Fruit fly (Drosophila melanogaster): ENCODE data around the gene CG10428.

Gene CG10428

DNA sequence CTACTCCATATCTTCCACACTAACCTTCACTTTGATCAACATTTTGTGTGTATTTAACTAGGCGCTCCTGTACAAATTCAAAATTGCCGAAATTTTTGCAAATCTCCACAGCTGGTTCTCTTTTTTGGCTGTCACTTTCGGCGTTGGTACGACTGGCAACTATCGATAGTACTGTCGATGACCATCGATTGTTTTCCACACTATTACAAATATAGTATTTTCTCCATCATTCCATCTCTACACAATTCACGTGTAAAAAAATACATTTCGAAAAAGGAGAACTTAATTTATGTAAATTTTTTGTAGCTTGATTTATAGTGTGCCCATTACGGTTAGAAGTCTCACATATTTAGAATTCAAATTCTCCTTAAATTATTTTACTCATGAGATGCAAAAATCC lies 3.0 kb downstream of the CG10428 start, which contains the start of gene Nedd8 (continued):
- no peak for TF ChIP-seq Abd-B (GFP tag; optimal IDR thresholded peaks at IDR 0.05)
- TF ChIP-seq Nf-YB (GFP tag; optimal IDR thresholded peaks at IDR 0.05): no peak
- TF ChIP-seq Trl (optimal IDR thresholded peaks at IDR 0.05): no peak
- no peak for TF ChIP-seq Trl (GFP tag; optimal IDR thresholded peaks at IDR 0.05)
- TF ChIP-seq Eip74EF (GFP tag; optimal IDR thresholded peaks at IDR 0.05): no peak
- peak; percentile 76 for TF ChIP-seq inv (GFP tag; IDR thresholded peaks at IDR 0.05; ENCODE audit: partially characterized antibody)
- TF ChIP-seq Adf1 (GFP tag; IDR thresholded peaks at IDR 0.05): no peak; the same call in 1 of the 2 replicates
- TF ChIP-seq CG2712 (tag; optimal IDR thresholded peaks at IDR 0.05): peak; percentile 36
- TF ChIP-seq ase (GFP tag; IDR thresholded peaks at IDR 0.05): no peak
- TF ChIP-seq CG32767 (GFP tag; IDR thresholded peaks at IDR 0.05): no peak
- no peak for TF ChIP-seq CG13775 (GFP tag; optimal IDR thresholded peaks at IDR 0.05)
- TF ChIP-seq CG4424 (GFP tag; optimal IDR thresholded peaks at IDR 0.05): no peak
- no peak for TF ChIP-seq CG6689 (GFP tag; IDR thresholded peaks at IDR 0.05)
- no peak for TF ChIP-seq CG16815 (GFP tag; optimal IDR thresholded peaks at IDR 0.05)
- TF ChIP-seq h (optimal IDR thresholded peaks at IDR 0.05): no peak
- no peak; the same call in 2 of the 3 replicates for TF ChIP-seq ci (GFP tag; IDR thresholded peaks at IDR 0.05)
- TF ChIP-seq abd-A (tag; optimal IDR thresholded peaks at IDR 0.05): no peak
- no peak for TF ChIP-seq shn (GFP tag; optimal IDR thresholded peaks at IDR 0.05)
- no peak for TF ChIP-seq CG31365 (tag; optimal IDR thresholded peaks at IDR 0.05)
- no peak for TF ChIP-seq so (GFP tag; IDR thresholded peaks at IDR 0.05)
- no peak for TF ChIP-seq dati (GFP tag; IDR thresholded peaks at IDR 0.05)
- no peak for TF ChIP-seq CG15696 (tag; optimal IDR thresholded peaks at IDR 0.05)
- no peak for TF ChIP-seq NC2α (GFP tag; optimal IDR thresholded peaks at IDR 0.05)
- TF ChIP-seq HmgD (GFP tag; optimal IDR thresholded peaks at IDR 0.05): peak; percentile 27
- TF ChIP-seq trem (tag; optimal IDR thresholded peaks at IDR 0.05): peak; percentile 48
- no peak for TF ChIP-seq otp (GFP tag; IDR thresholded peaks at IDR 0.05)
- no peak for TF ChIP-seq cad (GFP tag; optimal IDR thresholded peaks at IDR 0.05)
- TF ChIP-seq gcm2 (GFP tag; optimal IDR thresholded peaks at IDR 0.05): no peak
- TF ChIP-seq Ssrp (tag; optimal IDR thresholded peaks at IDR 0.05): no peak
- TF ChIP-seq CG12744 (GFP tag; optimal IDR thresholded peaks at IDR 0.05): no peak
- TF ChIP-seq Deaf1 (tag; optimal IDR thresholded peaks at IDR 0.05): no peak
- TF ChIP-seq vfl (GFP tag; optimal IDR thresholded peaks at IDR 0.05): no peak
- peak; percentile 86 for TF ChIP-seq vvl (GFP tag; IDR thresholded peaks at IDR 0.05)
- no peak for TF ChIP-seq CG6854 (GFP tag; optimal IDR thresholded peaks at IDR 0.05)
- TF ChIP-seq Kr (GFP tag; optimal IDR thresholded peaks at IDR 0.05): no peak
- no peak for TF ChIP-seq danr (GFP tag; IDR thresholded peaks at IDR 0.05)
- TF ChIP-seq hth (optimal IDR thresholded peaks at IDR 0.05): no peak
- no peak for TF ChIP-seq tio (GFP tag; optimal IDR thresholded peaks at IDR 0.05)
- no peak for TF ChIP-seq H2.0 (GFP tag; IDR thresholded peaks at IDR 0.05)
- TF ChIP-seq Dip2 (GFP tag; IDR thresholded peaks at IDR 0.05): no peak
- no peak for TF ChIP-seq CG7357 (GFP tag; IDR thresholded peaks at IDR 0.05)
- peak; percentile 90 for TF ChIP-seq hbn (GFP tag; IDR thresholded peaks at IDR 0.05; ENCODE audit: partially characterized antibody)
- no peak for TF ChIP-seq CG15269 (tag; optimal IDR thresholded peaks at IDR 0.05)
- TF ChIP-seq br (optimal IDR thresholded peaks at IDR 0.05): no peak
- TF ChIP-seq kah (GFP tag; optimal IDR thresholded peaks at IDR 0.05): no peak
- no peak for TF ChIP-seq sim (GFP tag; IDR thresholded peaks at IDR 0.05)
- no peak for TF ChIP-seq jumu (GFP tag; optimal IDR thresholded peaks at IDR 0.05)
- no peak for TF ChIP-seq CG16863 (GFP tag; optimal IDR thresholded peaks at IDR 0.05)
- TF ChIP-seq CG17328 (GFP tag; IDR thresholded peaks at IDR 0.05): no peak
- TF ChIP-seq CG6765 (GFP tag; optimal IDR thresholded peaks at IDR 0.05): no peak
- TF ChIP-seq Bteb2 (GFP tag; optimal IDR thresholded peaks at IDR 0.05): no peak
- TF ChIP-seq CG34422 (GFP tag; IDR thresholded peaks at IDR 0.05): no peak; the same call in 2 of the 3 replicates
- TF ChIP-seq fu2 (GFP tag; optimal IDR thresholded peaks at IDR 0.05): no peak
- peak; percentile 22 for TF ChIP-seq B-H2 (GFP tag; optimal IDR thresholded peaks at IDR 0.05)
